Worm (Caenorhabditis elegans) whole organism, L2 larva: Measurements from ENCODE around the gene trmt-10A.

ENCODE experiments used
- aly-2 ChIP-seq: fragments of 150-350 bp; optimal IDR thresholded peaks from 2 replicates; lab custom pipeline; 2014; ENCODE audit warnings: missing biosample characterization, missing genetic modification characterization
- ama-1 ChIP-seq: fragments of 150-350 bp; optimal IDR thresholded peaks from 2 replicates; lab custom pipeline; 2018; ENCODE audit warnings: inconsistent platforms
- egl-27 ChIP-seq: sonication (generic microtip); optimal IDR thresholded peaks from 3 replicates; lab custom pipeline; 2017; ENCODE audit warnings: missing biosample characterization, missing genetic modification reagents, missing genetic modification characterization
- lsy-2 ChIP-seq, 2 experiments: fragments of 150-350 bp in 1 of 2; sonication (generic microtip) in 1 of 2; optimal IDR thresholded peaks; 2 replicates each; lab custom pipeline; 2014 to 2017; ENCODE audit warnings: missing biosample characterization in 2 of 2, missing genetic modification characterization in 2 of 2
- nhr-11 ChIP-seq: fragments of 150-350 bp; optimal IDR thresholded peaks from 2 replicates; lab custom pipeline; 2014; ENCODE audit warnings: missing biosample characterization, missing genetic modification characterization
- nhr-12 ChIP-seq: fragments of 150-350 bp; optimal IDR thresholded peaks from 2 replicates; lab custom pipeline; 2014; ENCODE audit warnings: missing biosample characterization, missing genetic modification characterization
- nhr-77 ChIP-seq: fragments of 150-350 bp; optimal IDR thresholded peaks from 2 replicates; lab custom pipeline; 2014; ENCODE audit warnings: missing biosample characterization, missing genetic modification characterization
- snpc-4 ChIP-seq: fragments of 150-350 bp; optimal IDR thresholded peaks from 2 replicates; lab custom pipeline; 2014; ENCODE audit warnings: missing biosample characterization, missing genetic modification characterization

DNA sequence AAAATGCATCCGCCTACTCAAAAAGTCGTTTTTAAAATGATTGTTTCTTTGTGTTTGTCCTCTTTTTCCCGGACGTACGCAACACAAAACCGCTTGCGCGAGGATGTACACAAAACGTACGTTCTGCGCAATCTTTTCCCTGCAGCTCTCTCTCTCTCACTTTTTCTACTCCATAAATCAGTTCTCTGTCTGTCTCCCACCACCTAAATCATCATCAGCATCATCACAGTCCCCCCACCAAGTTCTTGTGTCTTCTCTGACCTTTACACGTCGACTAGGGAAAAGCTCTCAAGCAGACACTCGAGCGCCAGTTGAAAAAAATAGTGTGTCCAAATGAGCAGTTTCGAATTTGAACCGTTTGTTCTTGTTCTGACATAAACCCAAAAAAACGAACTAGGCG, 12.3 kb upstream of the trmt-10A start:
- no peak for TF ChIP-seq nhr-77 (tag; lab: Kevin White, UChicago)
- TF ChIP-seq aly-2 (tag; lab: Kevin White, UChicago) = no peak
- TF ChIP-seq nhr-11 (tag; lab: Kevin White, UChicago) = no peak
- TF ChIP-seq egl-27 (tag; lab: Kevin White, UChicago) = no peak
- no peak for TF ChIP-seq nhr-12
- TF ChIP-seq ama-1 (lab: Kevin White, UChicago) = no peak
- TF ChIP-seq lsy-2 (tag; optimal IDR thresholded peaks at IDR 0.05; lab: Kevin White, UChicago) = no peak
- no peak for TF ChIP-seq snpc-4
